Worm (Caenorhabditis elegans) whole organism, early embryonic: ENCODE data around the gene msp-55.

Experiments used
- B0310.2 ChIP-seq: sonication (generic microtip); optimal IDR thresholded peaks from 2 replicates; lab custom pipeline; 2016; ENCODE audit warnings: mild to moderate bottlenecking, missing genetic modification characterization, missing compliant biosample characterization
- F13C5.2 ChIP-seq: sonication (generic microtip); optimal IDR thresholded peaks from 2 replicates; lab custom pipeline; 2017; ENCODE audit warnings: mild to moderate bottlenecking, missing genetic modification characterization, inconsistent platforms, missing compliant biosample characterization
- aly-1 ChIP-seq: sonication (generic microtip); optimal IDR thresholded peaks from 2 replicates; lab custom pipeline; 2016; ENCODE audit warnings: missing genetic modification characterization, missing compliant biosample characterization
- ama-1 ChIP-seq: fragments of 150-350 bp; optimal IDR thresholded peaks from 2 replicates; lab custom pipeline; 2014
- ceh-13 ChIP-seq: fragments of 200-800 bp; sonication (Bioruptor generic); optimal IDR thresholded peaks from 2 replicates; lab custom pipeline; 2018; ENCODE audit warnings: mild to moderate bottlenecking, missing genetic modification characterization, missing compliant biosample characterization
- ets-7 ChIP-seq: sonication (generic microtip); optimal IDR thresholded peaks from 2 replicates; lab custom pipeline; 2016; ENCODE audit warnings: missing genotype, missing genetic modification characterization, missing compliant biosample characterization
- flt-1 ChIP-seq: fragments of 200-800 bp; sonication (Bioruptor generic); IDR thresholded peaks from 2 replicates; pipeline ENCODE4 v1.3.6; 2022; ENCODE audit warnings: missing genetic modification characterization, missing compliant biosample characterization
- hmg-4 ChIP-seq: fragments of 200-800 bp; sonication (Bioruptor generic); optimal IDR thresholded peaks from 2 replicates; lab custom pipeline; 2018; ENCODE audit warnings: mild to moderate bottlenecking, missing genetic modification characterization, missing compliant biosample characterization
- hnd-1 ChIP-seq: sonication (generic microtip); optimal IDR thresholded peaks from 2 replicates; lab custom pipeline; 2016; ENCODE audit warnings: missing genetic modification characterization, missing compliant biosample characterization
- pes-1 ChIP-seq: fragments of 200-800 bp; sonication (Bioruptor generic); IDR thresholded peaks from 2 replicates; pipeline ENCODE4 v1.3.6; 2022; ENCODE audit warnings: missing genetic modification reagents, missing genetic modification characterization, missing compliant biosample characterization
- tbx-11 ChIP-seq: fragments of 200-800 bp; sonication (Bioruptor generic); IDR thresholded peaks from 2 replicates; pipeline ENCODE4 v1.3.6; 2022; ENCODE audit warnings: missing genetic modification characterization, missing compliant biosample characterization
- tbx-37 ChIP-seq: fragments of 200-800 bp; sonication (Bioruptor generic); conservative IDR thresholded peaks from 2 replicates; pipeline ENCODE4 v1.3.6; 2022; ENCODE audit warnings: missing genetic modification reagents, missing genetic modification characterization, missing compliant biosample characterization
- tra-4 ChIP-seq: sonication (generic microtip); optimal IDR thresholded peaks from 2 replicates; lab custom pipeline; 2017; ENCODE audit warnings: missing genetic modification characterization, missing compliant biosample characterization

DNA sequence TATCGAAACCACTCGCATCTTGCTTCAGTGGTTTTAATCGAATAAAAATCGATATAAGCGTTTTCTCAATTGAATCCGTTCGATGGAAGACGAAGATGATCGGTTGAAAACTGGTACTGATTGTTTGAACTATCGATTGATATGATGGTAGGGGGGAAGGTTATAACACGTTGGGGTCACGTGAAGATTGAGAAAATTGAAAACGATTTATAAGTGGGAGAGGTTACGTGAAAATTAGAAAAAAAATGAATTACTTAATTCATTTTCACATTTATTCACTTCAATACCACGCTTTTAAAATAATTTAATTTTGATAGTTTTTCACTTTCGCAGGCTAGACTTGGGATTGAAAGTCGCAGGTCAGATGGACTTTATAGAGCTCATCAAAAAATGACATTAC is 5.2 kb upstream of the msp-55 start, which contains the start of gene C09B9.7:
- TF ChIP-seq ama-1 (lab: Kevin White, UChicago) (no peak), hnd-1 (tag; lab: Kevin White, UChicago) (no peak), ets-7 (tag; lab: Kevin White, UChicago) (no peak), F13C5.2 (tag; lab: Kevin White, UChicago) (no peak), ceh-13 (GFP tag; lab: Kevin White, UChicago) (no peak), hmg-4 (GFP tag; lab: Kevin White, UChicago) (no peak), tbx-37 (no peak), tbx-11 (GFP tag; lab: Robert Waterston, UW) (no peak), flt-1 (GFP tag; lab: Robert Waterston, UW) (no peak), pes-1 (GFP tag; lab: Robert Waterston, UW) (no peak), B0310.2 (tag; lab: Kevin White, UChicago) (no peak), tra-4 (no peak), aly-1 (tag; lab: Kevin White, UChicago) (no peak)
